Fruit fly (Drosophila melanogaster) whole organism, embryonic: Measurements from ENCODE around the gene CG4645.
A peak's percentile ranks its signal among the peaks of the same experiment; 100 is the strongest.

Source experiments
- BEAF-32 ChIP-seq: fragments of 200-800 bp; sonication (Bioruptor generic); optimal IDR thresholded peaks from 3 replicates; lab custom pipeline; 2017; ENCODE audit warnings: missing biosample characterization, missing genetic modification characterization, mild to moderate bottlenecking, moderate library complexity, missing genetic modification reagents
- CG10147 ChIP-seq: fragments of 200-800 bp; sonication (Bioruptor generic); optimal IDR thresholded peaks from 2 replicates; lab custom pipeline; 2019; ENCODE audit warnings: missing biosample characterization, mild to moderate bottlenecking, missing genetic modification characterization, moderate library complexity
- CG12659 ChIP-seq: fragments of 200-800 bp; sonication (Bioruptor generic); optimal IDR thresholded peaks from 3 replicates; lab custom pipeline; 2017; ENCODE audit warnings: mild to moderate bottlenecking, missing biosample characterization, missing genetic modification reagents, missing genetic modification characterization
- CG13287 ChIP-seq: fragments of 200-800 bp; sonication (Bioruptor generic); IDR thresholded peaks from 2 replicates; pipeline ENCODE4 v1.3.6; 2022; ENCODE audit warnings: missing biosample characterization, missing genetic modification characterization; ENCODE audit not compliant: partially characterized antibody
- CG13894 ChIP-seq: fragments of 200-800 bp; sonication (Bioruptor generic); optimal IDR thresholded peaks from 3 replicates; lab custom pipeline; 2018; ENCODE audit warnings: missing biosample characterization, mild to moderate bottlenecking, missing genetic modification characterization, moderate library complexity
- CG15479 ChIP-seq: fragments of 200-800 bp; sonication (Bioruptor generic); optimal IDR thresholded peaks from 3 replicates; lab custom pipeline; 2019; ENCODE audit warnings: missing biosample characterization, mild to moderate bottlenecking, missing genetic modification characterization, moderate library complexity
- CG15514 ChIP-seq: fragments of 200-800 bp; sonication (Bioruptor generic); optimal IDR thresholded peaks from 3 replicates; lab custom pipeline; 2017; ENCODE audit warnings: missing biosample characterization, missing genetic modification characterization, mild to moderate bottlenecking, moderate library complexity, missing genetic modification reagents
- CG1603 ChIP-seq: fragments of 200-800 bp; sonication (Bioruptor generic); optimal IDR thresholded peaks from 2 replicates; lab custom pipeline; 2019; ENCODE audit warnings: missing biosample characterization, mild to moderate bottlenecking, missing genetic modification characterization, moderate library complexity
- CG16813 ChIP-seq: fragments of 200-800 bp; sonication (Bioruptor generic); IDR thresholded peaks from 3 replicates; pipeline ENCODE4 v1.3.6; 2022; ENCODE audit warnings: missing biosample characterization, missing genetic modification characterization; ENCODE audit not compliant: partially characterized antibody
- CG17186 ChIP-seq: fragments of 200-800 bp; sonication (Bioruptor generic); optimal IDR thresholded peaks from 3 replicates; lab custom pipeline; 2017; ENCODE audit warnings: missing biosample characterization, missing genetic modification reagents, missing genetic modification characterization
- CG17359 ChIP-seq: fragments of 200-800 bp; sonication (Bioruptor generic); optimal IDR thresholded peaks from 3 replicates; lab custom pipeline; 2018; ENCODE audit warnings: missing biosample characterization, mild to moderate bottlenecking, missing genetic modification characterization, moderate library complexity
- CG2116 ChIP-seq: fragments of 200-800 bp; sonication (Bioruptor generic); optimal IDR thresholded peaks from 3 replicates; lab custom pipeline; 2018; ENCODE audit warnings: missing biosample characterization, mild to moderate bottlenecking, missing genetic modification characterization
- CG34224 ChIP-seq: fragments of 200-800 bp; sonication (Bioruptor generic); IDR thresholded peaks from 3 replicates; pipeline ENCODE4 v1.3.6; 2022; ENCODE audit warnings: missing biosample characterization, missing genetic modification characterization; ENCODE audit not compliant: partially characterized antibody
- CG4617 ChIP-seq: fragments of 200-800 bp; sonication (Bioruptor generic); optimal IDR thresholded peaks from 3 replicates; lab custom pipeline; 2016; ENCODE audit warnings: missing biosample characterization, missing genetic modification characterization, borderline replicate concordance
- CG6791 ChIP-seq: fragments of 200-800 bp; sonication (Bioruptor generic); IDR thresholded peaks from 3 replicates; pipeline ENCODE4 v1.3.6; 2022; ENCODE audit warnings: missing biosample characterization, missing genetic modification characterization; ENCODE audit not compliant: partially characterized antibody
- CG8290 ChIP-seq, 3 experiments: fragments of 200-800 bp; sonication (Bioruptor generic); optimal IDR thresholded peaks; 2 replicates each; lab custom pipeline; 2016 to 2019; ENCODE audit warnings: missing biosample characterization in 3 of 3, missing genetic modification characterization in 3 of 3, mild to moderate bottlenecking in 2 of 3, moderate library complexity in 1 of 3
- CG9797 ChIP-seq: fragments of 200-800 bp; sonication (Bioruptor generic); optimal IDR thresholded peaks from 3 replicates; lab custom pipeline; 2018; ENCODE audit warnings: missing biosample characterization, mild to moderate bottlenecking, missing genetic modification characterization
- D19B ChIP-seq: fragments of 200-800 bp; sonication (Bioruptor generic); optimal IDR thresholded peaks from 2 replicates; lab custom pipeline; 2017; ENCODE audit warnings: missing biosample characterization, mild to moderate bottlenecking, missing genetic modification characterization
- Dp ChIP-seq: fragments of 200-800 bp; sonication (Bioruptor generic); optimal IDR thresholded peaks from 2 replicates; lab custom pipeline; 2018; ENCODE audit warnings: missing biosample characterization, mild to moderate bottlenecking, missing genetic modification characterization, moderate library complexity
- E2f2 ChIP-seq: fragments of 200-800 bp; sonication (Bioruptor generic); IDR thresholded peaks from 2 replicates; pipeline ENCODE4 v1.3.6; 2022; ENCODE audit warnings: missing biosample characterization, missing genetic modification characterization
- Gsc ChIP-seq: fragments of 200-800 bp; sonication (Bioruptor generic); IDR thresholded peaks from 2 replicates; pipeline ENCODE4 v1.3.6; 2022; ENCODE audit warnings: missing biosample characterization, missing genetic modification characterization
- HLHmδ ChIP-seq: fragments of 200-800 bp; sonication (Bioruptor generic); optimal IDR thresholded peaks from 2 replicates; lab custom pipeline; 2018; ENCODE audit warnings: missing biosample characterization, mild to moderate bottlenecking, missing genetic modification characterization, moderate library complexity
- HmgZ ChIP-seq: fragments of 200-800 bp; sonication (Bioruptor generic); optimal IDR thresholded peaks from 2 replicates; lab custom pipeline; 2018; ENCODE audit warnings: missing biosample characterization, mild to moderate bottlenecking, missing genetic modification characterization
- Hr39 ChIP-seq: fragments of >200 bp; optimal IDR thresholded peaks from 2 replicates; lab custom pipeline; 2017
- Jarid2 ChIP-seq: fragments of 200-800 bp; sonication (Bioruptor generic); optimal IDR thresholded peaks from 3 replicates; lab custom pipeline; 2017; ENCODE audit warnings: mild to moderate bottlenecking, missing biosample characterization, missing genetic modification reagents, missing genetic modification characterization
- MBD-R2 ChIP-seq: fragments of 200-800 bp; sonication (Bioruptor generic); IDR thresholded peaks from 2 replicates; pipeline ENCODE4 v1.3.6; 2022; ENCODE audit warnings: missing biosample characterization, missing genetic modification characterization
- Myb ChIP-seq: fragments of 200-800 bp; sonication (Bioruptor generic); optimal IDR thresholded peaks from 2 replicates; lab custom pipeline; 2016; ENCODE audit warnings: missing biosample characterization, missing genetic modification characterization
- Neu2 ChIP-seq: fragments of 200-800 bp; sonication (Bioruptor generic); optimal IDR thresholded peaks from 3 replicates; lab custom pipeline; 2016; ENCODE audit warnings: missing biosample characterization, missing genetic modification characterization, borderline replicate concordance
- Usf ChIP-seq: fragments of 200-800 bp; sonication (Bioruptor generic); optimal IDR thresholded peaks from 2 replicates; lab custom pipeline; 2017; ENCODE audit warnings: missing genotype, missing biosample characterization, missing genetic modification characterization
- bbx ChIP-seq: fragments of 200-800 bp; sonication (Bioruptor generic); IDR thresholded peaks from 2 replicates; pipeline ENCODE4 v1.3.6; 2022; ENCODE audit warnings: missing biosample characterization, missing genetic modification characterization; ENCODE audit not compliant: partially characterized antibody
- bigmax ChIP-seq: fragments of 200-800 bp; sonication (Bioruptor generic); optimal IDR thresholded peaks from 2 replicates; lab custom pipeline; 2018; ENCODE audit warnings: missing biosample characterization, mild to moderate bottlenecking, missing genetic modification characterization
- caup ChIP-seq: fragments of 200-800 bp; sonication (Bioruptor generic); optimal IDR thresholded peaks from 3 replicates; lab custom pipeline; 2017; ENCODE audit warnings: missing biosample characterization, mild to moderate bottlenecking, missing genetic modification characterization, moderate library complexity; ENCODE audit not compliant: severe bottlenecking
- chinmo ChIP-seq: fragments of 200-800 bp; sonication (Bioruptor generic); IDR thresholded peaks from 4 replicates; pipeline ENCODE4 v1.3.6; 2022; ENCODE audit warnings: missing biosample characterization, missing genetic modification characterization; ENCODE audit not compliant: partially characterized antibody
- crp ChIP-seq, 2 experiments: fragments of 200-800 bp; sonication (Bioruptor generic); optimal IDR thresholded peaks; 2 replicates in 1 of 2; 3 replicates in 1 of 2; lab custom pipeline; 2017; ENCODE audit warnings: missing biosample characterization in 2 of 2, missing genetic modification characterization in 2 of 2, mild to moderate bottlenecking in 1 of 2, moderate library complexity in 1 of 2
- danr ChIP-seq: fragments of 200-800 bp; sonication (Bioruptor generic); IDR thresholded peaks from 2 replicates; pipeline ENCODE4 v1.3.6; 2022; ENCODE audit warnings: missing biosample characterization, missing genetic modification characterization
- eve ChIP-seq, 2 experiments: fragments of >200 bp; optimal IDR thresholded peaks; 2 replicates each; lab custom pipeline; 2017; ENCODE audit warnings: missing biosample characterization in 2 of 2, missing genetic modification characterization in 2 of 2
- ftz-f1 ChIP-seq: fragments of 200-800 bp; sonication (Bioruptor generic); optimal IDR thresholded peaks from 2 replicates; lab custom pipeline; 2016; ENCODE audit warnings: missing biosample characterization, missing genetic modification characterization
- gce ChIP-seq: fragments of 200-800 bp; sonication (Bioruptor generic); IDR thresholded peaks from 3 replicates; pipeline ENCODE4 v1.3.6; 2022; ENCODE audit warnings: missing biosample characterization, missing genetic modification characterization
- gfzf ChIP-seq: fragments of 200-800 bp; sonication (Bioruptor generic); optimal IDR thresholded peaks from 2 replicates; lab custom pipeline; 2016; ENCODE audit warnings: missing biosample characterization, mild to moderate bottlenecking, missing genetic modification characterization, moderate library complexity
- grn ChIP-seq: fragments of 200-800 bp; sonication (Bioruptor generic); optimal IDR thresholded peaks from 3 replicates; lab custom pipeline; 2017; ENCODE audit warnings: missing biosample characterization, missing genetic modification characterization
- nau ChIP-seq: fragments of 200-800 bp; sonication (Bioruptor generic); optimal IDR thresholded peaks from 3 replicates; lab custom pipeline; 2017; ENCODE audit warnings: missing biosample characterization, mild to moderate bottlenecking, missing genetic modification characterization, missing genetic modification reagents
- org-1 ChIP-seq: fragments of 200-800 bp; sonication (Bioruptor generic); optimal IDR thresholded peaks from 2 replicates; lab custom pipeline; 2017; ENCODE audit warnings: missing biosample characterization, missing genetic modification characterization
- pfk ChIP-seq: fragments of 200-800 bp; sonication (Bioruptor generic); optimal IDR thresholded peaks from 2 replicates; lab custom pipeline; 2018; ENCODE audit warnings: missing biosample characterization, mild to moderate bottlenecking, missing genetic modification characterization, moderate library complexity
- pzg ChIP-seq: fragments of 200-800 bp; sonication (Bioruptor generic); optimal IDR thresholded peaks from 3 replicates; lab custom pipeline; 2018; ENCODE audit warnings: missing biosample characterization, mild to moderate bottlenecking, missing genetic modification characterization, moderate library complexity
- schlank ChIP-seq: fragments of 200-800 bp; sonication (Bioruptor generic); optimal IDR thresholded peaks from 2 replicates; lab custom pipeline; 2018; ENCODE audit warnings: missing biosample characterization, mild to moderate bottlenecking, missing genetic modification characterization
- stwl ChIP-seq: fragments of 200-800 bp; sonication (Bioruptor generic); optimal IDR thresholded peaks from 3 replicates; lab custom pipeline; 2018; ENCODE audit warnings: missing biosample characterization, mild to moderate bottlenecking, missing genetic modification characterization, moderate library complexity
- tup ChIP-seq: fragments of 200-800 bp; sonication (Bioruptor generic); optimal IDR thresholded peaks from 2 replicates; lab custom pipeline; 2016; ENCODE audit warnings: missing biosample characterization, mild to moderate bottlenecking, missing genetic modification characterization, moderate library complexity
- zfh1 ChIP-seq: fragments of 200-800 bp; sonication (Bioruptor generic); IDR thresholded peaks from 3 replicates; pipeline ENCODE4 v1.3.6; 2022; ENCODE audit warnings: missing biosample characterization, missing genetic modification characterization

The CG4645 gene

dm6 chrX:12897150-12897549, 12.6 kb upstream of the CG4645 start, which contains the start of gene Pde9:
Pde9 (minus strand) TSS chrX:12897327.
- TF ChIP-seq Neu2 (GFP tag; lab: Kevin White, UChicago), result no peak
- peak; percentile 25 for TF ChIP-seq CG1603 (tag; lab: Kevin White, UChicago)
- peak; percentile 63 for TF ChIP-seq Dp (GFP tag; lab: Kevin White, UChicago)
- no peak for TF ChIP-seq schlank (tag; lab: Kevin White, UChicago)
- no peak for TF ChIP-seq nau (GFP tag; lab: Kevin White, UChicago)
- 0 out of 4 replicates have a peak, but pooled peaks have one; percentile 31 for TF ChIP-seq chinmo (GFP tag; lab: Robert Waterston, UW)
- peak; percentile 51 for TF ChIP-seq ftz-f1 (GFP tag; lab: Kevin White, UChicago)
- no peak for TF ChIP-seq zfh1 (GFP tag; lab: Robert Waterston, UW)
- no peak for TF ChIP-seq org-1 (GFP tag; lab: Kevin White, UChicago)
- TF ChIP-seq grn (GFP tag; lab: Kevin White, UChicago), result peak; percentile 25
- peak; percentile 11 for TF ChIP-seq BEAF-32 (GFP tag; lab: Kevin White, UChicago)
- TF ChIP-seq CG2116 (GFP tag; lab: Kevin White, UChicago), result peak; percentile 9
- TF ChIP-seq stwl (tag; lab: Kevin White, UChicago), result peak; percentile 87
- TF ChIP-seq CG4617 (GFP tag; lab: Kevin White, UChicago), result no peak
- TF ChIP-seq CG13287 (GFP tag; lab: Robert Waterston, UW), result peak; percentile 43; the same call in 1 of the 2 replicates
- TF ChIP-seq CG10147 (GFP tag; lab: Kevin White, UChicago), result no peak
- TF ChIP-seq CG6791 (GFP tag; lab: Robert Waterston, UW), result peak; percentile 53; the same call in 2 of the 3 replicates
- peak; percentile 64 for TF ChIP-seq pzg (GFP tag; lab: Kevin White, UChicago)
- peak; percentile 9 for TF ChIP-seq CG15479 (GFP tag; lab: Kevin White, UChicago)
- TF ChIP-seq CG17359 (tag; lab: Kevin White, UChicago), result no peak
- peak; percentile 81 for TF ChIP-seq Myb (GFP tag; lab: Kevin White, UChicago)
- no peak for TF ChIP-seq CG34224 (GFP tag; lab: Robert Waterston, UW)
- no peak for TF ChIP-seq tup (GFP tag; lab: Kevin White, UChicago)
- peak in 1 of 2 experiments; percentile 1 for TF ChIP-seq crp (GFP tag; optimal IDR thresholded peaks at IDR 0.05; lab: Kevin White, UChicago)
- peak; percentile 47 for TF ChIP-seq CG17186 (GFP tag; lab: Kevin White, UChicago)
- peak; percentile 51 for TF ChIP-seq Jarid2 (GFP tag; lab: Kevin White, UChicago)
- TF ChIP-seq gce, result 0 out of 3 replicates have a peak, but pooled peaks have one; percentile 30
- no peak for TF ChIP-seq Gsc
- TF ChIP-seq caup (GFP tag; lab: Kevin White, UChicago), result no peak
- peak; percentile 25 for TF ChIP-seq bbx (GFP tag; lab: Robert Waterston, UW)
- TF ChIP-seq gfzf (GFP tag; lab: Kevin White, UChicago), result peak; percentile 73
- no peak for TF ChIP-seq eve (GFP tag; optimal IDR thresholded peaks at IDR 0.05; lab: Kevin White, UChicago)
- no peak for TF ChIP-seq Usf
- no peak for TF ChIP-seq bigmax (GFP tag; lab: Kevin White, UChicago)
- TF ChIP-seq Hr39, result no peak
- TF ChIP-seq E2f2 (GFP tag; lab: Robert Waterston, UW), result peak; percentile 74
- no peak for TF ChIP-seq D19B (GFP tag; lab: Kevin White, UChicago)
- 0 out of 3 replicates have a peak, but pooled peaks have one; percentile 10 for TF ChIP-seq CG16813 (GFP tag; lab: Robert Waterston, UW)
- TF ChIP-seq HLHmδ (GFP tag; lab: Kevin White, UChicago), result peak; percentile 43
- peak; percentile 18 for TF ChIP-seq CG15514
- TF ChIP-seq CG12659 (GFP tag; lab: Kevin White, UChicago), result peak; percentile 28
- TF ChIP-seq CG13894 (tag; lab: Kevin White, UChicago), result no peak
- TF ChIP-seq MBD-R2 (GFP tag; lab: Robert Waterston, UW), result peak; percentile 54
- TF ChIP-seq CG8290 (GFP tag; optimal IDR thresholded peaks at IDR 0.05; lab: Kevin White, UChicago), result no peak
- peak in 1 of 2 experiments; percentile 44 for TF ChIP-seq CG8290 (tag; optimal IDR thresholded peaks at IDR 0.05; lab: Kevin White, UChicago)
- TF ChIP-seq danr (GFP tag; lab: Robert Waterston, UW), result no peak
- peak; percentile 62 for TF ChIP-seq CG9797 (GFP tag; lab: Kevin White, UChicago)
- TF ChIP-seq pfk (GFP tag; lab: Kevin White, UChicago), result no peak
- TF ChIP-seq HmgZ (tag; lab: Kevin White, UChicago), result peak; percentile 5
